Worm (Caenorhabditis elegans) whole organism, L4 larva: ENCODE measurements around the gene R04F11.2.

Source experiments
- D1046.2 ChIP-seq: fragments of 200-800 bp; sonication (Bioruptor generic); IDR thresholded peaks from 2 replicates; pipeline ENCODE4 v1.3.6; 2022; ENCODE audit warnings: missing genetic modification characterization, missing compliant biosample characterization
- F10B5.3 ChIP-seq: sonication (generic microtip); optimal IDR thresholded peaks from 2 replicates; lab custom pipeline; 2016; ENCODE audit warnings: mild to moderate bottlenecking, missing genetic modification characterization, missing compliant biosample characterization
- F44E2.7 ChIP-seq: fragments of 200-800 bp; sonication (Bioruptor generic); IDR thresholded peaks from 2 replicates; pipeline ENCODE4 v2.1.2; 2022; ENCODE audit warnings: missing genetic modification characterization, missing compliant biosample characterization
- T20F7.1 ChIP-seq: fragments of 200-800 bp; sonication (Bioruptor generic); optimal IDR thresholded peaks from 2 replicates; lab custom pipeline; 2018; ENCODE audit warnings: mild to moderate bottlenecking, missing genetic modification characterization, missing compliant biosample characterization
- ZK546.5 ChIP-seq, 2 experiments: sonication (generic microtip); optimal IDR thresholded peaks; 2 replicates each; lab custom pipeline; 2017; ENCODE audit warnings: missing biosample characterization in 2 of 2, missing genetic modification characterization in 2 of 2
- aha-1 ChIP-seq: fragments of 150-350 bp; peaks from one replicate; lab custom pipeline; 2014; ENCODE audit warnings: missing biosample characterization, missing genetic modification characterization
- ama-1 ChIP-seq: fragments of 150-350 bp; optimal IDR thresholded peaks from 2 replicates; lab custom pipeline; 2014; ENCODE audit warnings: inconsistent platforms, mixed read lengths
- arid-1 ChIP-seq: fragments of 200-800 bp; sonication (Bioruptor generic); conservative IDR thresholded peaks from 2 replicates; pipeline ENCODE4 v1.3.6; 2022; ENCODE audit warnings: missing genetic modification reagents, missing genetic modification characterization, missing compliant biosample characterization
- attf-4 ChIP-seq: sonication (generic microtip); optimal IDR thresholded peaks from 3 replicates; lab custom pipeline; 2017; ENCODE audit warnings: missing biosample characterization, missing genetic modification characterization
- ceh-20 ChIP-seq: fragments of 200-800 bp; sonication (Bioruptor generic); IDR thresholded peaks from 2 replicates; pipeline ENCODE4 v1.3.6; 2022; ENCODE audit warnings: missing genetic modification reagents, missing genetic modification characterization, missing compliant biosample characterization
- ceh-32 ChIP-seq: sonication (generic microtip); optimal IDR thresholded peaks from 2 replicates; lab custom pipeline; 2016; ENCODE audit warnings: mild to moderate bottlenecking, missing genetic modification characterization, missing compliant biosample characterization; ENCODE audit not compliant: poor library complexity
- ceh-44 ChIP-seq: fragments of 200-800 bp; sonication (Bioruptor generic); IDR thresholded peaks from 2 replicates; pipeline ENCODE4 v1.3.6; 2022; ENCODE audit warnings: missing genetic modification reagents, missing genetic modification characterization, missing compliant biosample characterization
- ces-1 ChIP-seq: fragments of 150-350 bp; sonication (generic microtip); optimal IDR thresholded peaks from 4 replicates; lab custom pipeline; 2014; ENCODE audit warnings: missing biosample characterization, missing genetic modification reagents, missing genetic modification characterization
- cey-2 ChIP-seq: sonication (generic microtip); optimal IDR thresholded peaks from 3 replicates; lab custom pipeline; 2017; ENCODE audit warnings: missing genetic modification characterization, mild to moderate bottlenecking, missing compliant biosample characterization, antibody characterized with exemption, borderline replicate concordance; ENCODE audit not compliant: insufficient read depth
- daf-12 ChIP-seq: fragments of 150-350 bp; optimal IDR thresholded peaks from 2 replicates; lab custom pipeline; 2014; ENCODE audit warnings: missing biosample characterization, missing genetic modification reagents, missing genetic modification characterization
- daf-19 ChIP-seq: fragments of 200-800 bp; sonication (Bioruptor generic); conservative IDR thresholded peaks from 2 replicates; pipeline ENCODE4 v1.3.6; 2022; ENCODE audit warnings: missing genetic modification characterization, missing compliant biosample characterization
- daf-8 ChIP-seq: fragments of 200-800 bp; sonication (Bioruptor generic); IDR thresholded peaks from 2 replicates; pipeline ENCODE4 v1.3.6; 2022; ENCODE audit warnings: missing genetic modification characterization, missing compliant biosample characterization
- dmd-6 ChIP-seq: fragments of 200-800 bp; sonication (Bioruptor generic); IDR thresholded peaks from 2 replicates; pipeline ENCODE4 v1.3.6; 2022; ENCODE audit warnings: missing genetic modification reagents, missing genetic modification characterization, missing compliant biosample characterization
- dmd-9 ChIP-seq: fragments of 200-800 bp; sonication (Bioruptor generic); IDR thresholded peaks from 2 replicates; pipeline ENCODE4 v1.3.6; 2022; ENCODE audit warnings: missing genetic modification reagents, missing genetic modification characterization, missing compliant biosample characterization
- dpl-1 ChIP-seq: fragments of 150-350 bp; optimal IDR thresholded peaks from 2 replicates; lab custom pipeline; 2014; ENCODE audit warnings: missing biosample characterization, missing genetic modification reagents, missing genetic modification characterization
- egl-27 ChIP-seq: sonication (generic microtip); optimal IDR thresholded peaks from 3 replicates; lab custom pipeline; 2017; ENCODE audit warnings: missing biosample characterization, missing genetic modification reagents, missing genetic modification characterization
- egl-43 ChIP-seq: fragments of 200-800 bp; sonication (Bioruptor generic); IDR thresholded peaks from 2 replicates; pipeline ENCODE4 v1.3.6; 2022; ENCODE audit warnings: missing genetic modification reagents, missing genetic modification characterization, missing compliant biosample characterization
- fkh-10 ChIP-seq: fragments of 150-350 bp; optimal IDR thresholded peaks from 2 replicates; lab custom pipeline; 2014; ENCODE audit warnings: missing biosample characterization, missing genetic modification reagents, missing genetic modification characterization
- hlh-11 ChIP-seq: fragments of 200-800 bp; sonication (Bioruptor generic); optimal IDR thresholded peaks from 2 replicates; lab custom pipeline; 2018; ENCODE audit warnings: mild to moderate bottlenecking, missing genetic modification characterization, missing compliant biosample characterization
- hlh-30 ChIP-seq: sonication (generic microtip); optimal IDR thresholded peaks from 2 replicates; lab custom pipeline; 2017; ENCODE audit warnings: antibody characterized with exemption, mild to moderate bottlenecking, missing genetic modification characterization, missing compliant biosample characterization; ENCODE audit not compliant: insufficient read depth
- hmg-1.1 ChIP-seq: fragments of 200-800 bp; sonication (Bioruptor generic); IDR thresholded peaks from 2 replicates; pipeline ENCODE4 v1.3.6; 2022; ENCODE audit warnings: missing genetic modification reagents, missing genetic modification characterization, missing compliant biosample characterization
- lin-15B ChIP-seq: fragments of 150-350 bp; sonication (generic microtip); optimal IDR thresholded peaks from 3 replicates; lab custom pipeline; 2014; ENCODE audit warnings: missing biosample characterization, missing genetic modification characterization
- lin-29 ChIP-seq: fragments of 200-800 bp; sonication (Bioruptor generic); IDR thresholded peaks from 2 replicates; pipeline ENCODE4 v1.3.6; 2022; ENCODE audit warnings: missing genetic modification reagents, missing genetic modification characterization, missing compliant biosample characterization
- lin-38 ChIP-seq: fragments of 200-800 bp; sonication (Bioruptor generic); IDR thresholded peaks from 2 replicates; pipeline ENCODE4 v1.3.6; 2022; ENCODE audit warnings: missing genetic modification reagents, missing genetic modification characterization, missing compliant biosample characterization
- lir-3 ChIP-seq: sonication (generic microtip); optimal IDR thresholded peaks from 2 replicates; lab custom pipeline; 2016; ENCODE audit warnings: mild to moderate bottlenecking, missing genetic modification characterization, missing compliant biosample characterization
- lsy-2 ChIP-seq, 2 experiments: fragments of 150-350 bp in 1 of 2; sonication (generic microtip) in 1 of 2; optimal IDR thresholded peaks; 2 replicates each; lab custom pipeline; 2014 to 2017; ENCODE audit warnings: missing biosample characterization in 2 of 2, missing genetic modification characterization in 2 of 2
- mdt-29 ChIP-seq: fragments of 200-800 bp; sonication (Bioruptor generic); IDR thresholded peaks from 2 replicates; pipeline ENCODE4 v1.3.6; 2022; ENCODE audit warnings: missing genetic modification reagents, missing genetic modification characterization, missing compliant biosample characterization
- mes-2 ChIP-seq: sonication (generic microtip); optimal IDR thresholded peaks from 2 replicates; lab custom pipeline; 2016; ENCODE audit warnings: missing genotype, mild to moderate bottlenecking, missing genetic modification characterization, missing compliant biosample characterization; ENCODE audit not compliant: poor library complexity, severe bottlenecking
- mxl-2 ChIP-seq: fragments of 200-800 bp; sonication (Bioruptor generic); conservative IDR thresholded peaks from 2 replicates; pipeline ENCODE4 v1.3.6; 2022; ENCODE audit warnings: missing genetic modification reagents, missing genetic modification characterization, missing compliant biosample characterization
- mxl-3 ChIP-seq: fragments of 200-800 bp; sonication (Bioruptor generic); optimal IDR thresholded peaks from 2 replicates; lab custom pipeline; 2018; ENCODE audit warnings: mild to moderate bottlenecking, missing genetic modification characterization, missing compliant biosample characterization
- nhr-10 ChIP-seq: fragments of 150-350 bp; optimal IDR thresholded peaks from 2 replicates; lab custom pipeline; 2014; ENCODE audit warnings: missing biosample characterization, missing genetic modification characterization
- nhr-102 ChIP-seq: sonication (generic microtip); optimal IDR thresholded peaks from 2 replicates; lab custom pipeline; 2016; ENCODE audit warnings: mild to moderate bottlenecking, missing genetic modification characterization, moderate library complexity, missing compliant biosample characterization
- nhr-25 ChIP-seq: sonication (generic microtip); optimal IDR thresholded peaks from 2 replicates; lab custom pipeline; 2017; ENCODE audit warnings: missing genetic modification characterization, mild to moderate bottlenecking, missing compliant biosample characterization, antibody characterized with exemption, moderate library complexity, borderline replicate concordance; ENCODE audit not compliant: insufficient read depth
- nhr-28 ChIP-seq: fragments of 150-350 bp; optimal IDR thresholded peaks from 2 replicates; lab custom pipeline; 2014; ENCODE audit warnings: missing biosample characterization, missing genetic modification characterization
- nhr-48 ChIP-seq: sonication (generic microtip); optimal IDR thresholded peaks from 2 replicates; lab custom pipeline; 2016; ENCODE audit warnings: mild to moderate bottlenecking, missing genetic modification characterization, missing compliant biosample characterization
- nhr-77 ChIP-seq: fragments of 150-350 bp; optimal IDR thresholded peaks from 2 replicates; lab custom pipeline; 2014; ENCODE audit warnings: missing biosample characterization, missing genetic modification characterization
- php-3 ChIP-seq: fragments of 200-800 bp; sonication (Bioruptor generic); IDR thresholded peaks from 2 replicates; pipeline ENCODE4 v1.3.6; 2022; ENCODE audit warnings: missing genetic modification reagents, missing genetic modification characterization, missing compliant biosample characterization
- saeg-2 ChIP-seq: fragments of 200-800 bp; sonication (Bioruptor generic); IDR thresholded peaks from 2 replicates; pipeline ENCODE4 v1.3.6; 2022; ENCODE audit warnings: missing genetic modification reagents, missing genetic modification characterization, missing compliant biosample characterization
- set-16 ChIP-seq: fragments of 200-800 bp; sonication (Bioruptor generic); IDR thresholded peaks from 2 replicates; pipeline ENCODE4 v1.3.6; 2022; ENCODE audit warnings: missing genetic modification reagents, missing genetic modification characterization, missing compliant biosample characterization
- skn-1 ChIP-seq: fragments of 150-350 bp; optimal IDR thresholded peaks from 2 replicates; lab custom pipeline; 2014; ENCODE audit warnings: missing biosample characterization, missing genetic modification characterization
- snpc-4 ChIP-seq: fragments of 150-350 bp; optimal IDR thresholded peaks from 2 replicates; lab custom pipeline; 2014; ENCODE audit warnings: missing biosample characterization, missing genetic modification characterization
- spr-1 ChIP-seq: sonication (generic microtip); optimal IDR thresholded peaks from 2 replicates; lab custom pipeline; 2016; ENCODE audit warnings: mild to moderate bottlenecking, missing genetic modification characterization, missing compliant biosample characterization
- spr-3 ChIP-seq: fragments of 200-800 bp; sonication (Bioruptor generic); optimal IDR thresholded peaks from 2 replicates; lab custom pipeline; 2018; ENCODE audit warnings: mild to moderate bottlenecking, missing genetic modification characterization, missing compliant biosample characterization
- unc-39 ChIP-seq: sonication (generic microtip); optimal IDR thresholded peaks from 2 replicates; lab custom pipeline; 2017; ENCODE audit warnings: missing biosample characterization, missing genetic modification characterization
- zag-1 ChIP-seq: fragments of 150-350 bp; optimal IDR thresholded peaks from 2 replicates; lab custom pipeline; 2014; ENCODE audit warnings: missing biosample characterization, missing genetic modification characterization

Gene R04F11.2

ce11 chrV:12303453-12304077, 14.6 kb upstream of the R04F11.2 start:
- peak; percentile 53 for TF ChIP-seq nhr-25
- peak in 1 of 2 experiments; percentile 23 for TF ChIP-seq ZK546.5 (tag; optimal IDR thresholded peaks at IDR 0.05; lab: Kevin White, UChicago)
- peak; percentile 91 for TF ChIP-seq mxl-3 (GFP tag; lab: Kevin White, UChicago)
- TF ChIP-seq dmd-6: peak; percentile 88
- TF ChIP-seq lir-3: peak; percentile 95
- peak; percentile 60 for TF ChIP-seq fkh-10 (GFP tag; lab: Kevin White, UChicago)
- TF ChIP-seq cey-2 (tag; lab: Kevin White, UChicago): peak; percentile 42
- peak; percentile 38 for TF ChIP-seq egl-27 (tag; lab: Kevin White, UChicago)
- peak; percentile 94 for TF ChIP-seq lin-29
- no peak for TF ChIP-seq daf-12 (tag; lab: Kevin White, UChicago)
- TF ChIP-seq ceh-20 (GFP tag; lab: Robert Waterston, UW): peak; percentile 97
- TF ChIP-seq lsy-2 (tag; optimal IDR thresholded peaks at IDR 0.05; lab: Kevin White, UChicago): peak; percentile 58 to 86
- no peak for TF ChIP-seq nhr-28 (tag; lab: Kevin White, UChicago)
- TF ChIP-seq nhr-48: peak; percentile 93
- TF ChIP-seq ceh-32: peak; percentile 85
- TF ChIP-seq zag-1: peak; percentile 26
- no peak for TF ChIP-seq snpc-4 (tag; lab: Kevin White, UChicago)
- TF ChIP-seq dmd-9: peak; percentile 96
- peak; percentile 83 for TF ChIP-seq attf-4 (tag; lab: Kevin White, UChicago)
- peak; percentile 96 for TF ChIP-seq daf-8
- peak; percentile 96 for TF ChIP-seq spr-1 (tag; lab: Kevin White, UChicago)
- peak; percentile 99 for TF ChIP-seq saeg-2 (GFP tag; lab: Robert Waterston, UW)
- TF ChIP-seq nhr-10: no peak
- TF ChIP-seq hmg-1.1: peak; percentile 98
- TF ChIP-seq D1046.2 (GFP tag; lab: Robert Waterston, UW): peak; percentile 97
- TF ChIP-seq F10B5.3: peak; percentile 94
- peak; percentile 99 for TF ChIP-seq php-3 (GFP tag; lab: Robert Waterston, UW)
- TF ChIP-seq spr-3 (GFP tag; lab: Kevin White, UChicago): peak; percentile 97
- peak; percentile 84 for TF ChIP-seq set-16
- peak; percentile 99 for TF ChIP-seq arid-1 (GFP tag; lab: Robert Waterston, UW)
- peak; percentile 75 for TF ChIP-seq nhr-77 (tag; lab: Kevin White, UChicago)
- TF ChIP-seq hlh-11 (tag; lab: Kevin White, UChicago): peak; percentile 82
- TF ChIP-seq mxl-2: peak; percentile 93
- peak; percentile 100 for TF ChIP-seq egl-43 (GFP tag; lab: Robert Waterston, UW)
- TF ChIP-seq lin-15B (tag; lab: Kevin White, UChicago): no peak
- TF ChIP-seq ceh-44 (GFP tag; lab: Robert Waterston, UW): peak; percentile 98
- no peak for TF ChIP-seq skn-1
- TF ChIP-seq aha-1: peak; percentile 93
- peak; percentile 100 for TF ChIP-seq daf-19
- TF ChIP-seq mes-2 (tag; lab: Kevin White, UChicago): peak; percentile 95
- peak; percentile 95 for TF ChIP-seq mdt-29 (GFP tag; lab: Robert Waterston, UW)
- peak; percentile 100 for TF ChIP-seq F44E2.7 (GFP tag; lab: Robert Waterston, UW)
- TF ChIP-seq T20F7.1 (GFP tag; lab: Kevin White, UChicago): peak; percentile 86
- peak; percentile 55 for TF ChIP-seq ces-1 (GFP tag; lab: Kevin White, UChicago)
- TF ChIP-seq hlh-30 (tag; lab: Kevin White, UChicago): peak; percentile 88
- TF ChIP-seq dpl-1 (GFP tag; lab: Kevin White, UChicago): peak; percentile 63
- peak; percentile 91 for TF ChIP-seq ama-1 (lab: Kevin White, UChicago)
- peak; percentile 95 for TF ChIP-seq nhr-102
- no peak for TF ChIP-seq unc-39 (tag; lab: Kevin White, UChicago)
- TF ChIP-seq lin-38: peak; percentile 93
